Fruit fly (Drosophila melanogaster): ENCODE results near the gene FASN1.

The FASN1 gene

dm6 chr2L:3092535-3092934, 36.1 kb downstream of the FASN1 start (continued):
- peak; percentile 33; the same call in 1 of the 2 replicates for TF ChIP-seq CG4730 (GFP tag; IDR thresholded peaks at IDR 0.05)
- peak; percentile 49; the same call in 1 of the 2 replicates for TF ChIP-seq ttk (GFP tag; IDR thresholded peaks at IDR 0.05)
- peak; percentile 31 for TF ChIP-seq unpg (GFP tag; optimal IDR thresholded peaks at IDR 0.05)
- no peak for TF ChIP-seq run (tag; optimal IDR thresholded peaks at IDR 0.05)
- peak; percentile 3 for TF ChIP-seq Myb (GFP tag; optimal IDR thresholded peaks at IDR 0.05)
- TF ChIP-seq CG1603 (tag; optimal IDR thresholded peaks at IDR 0.05): peak; percentile 7
- TF ChIP-seq fd64A (GFP tag; optimal IDR thresholded peaks at IDR 0.05): no peak
- peak; percentile 5 for TF ChIP-seq CG13624 (GFP tag; optimal IDR thresholded peaks at IDR 0.05)
- peak; percentile 0 for TF ChIP-seq Abd-B (GFP tag; optimal IDR thresholded peaks at IDR 0.05)
- TF ChIP-seq Xrp1 (GFP tag; IDR thresholded peaks at IDR 0.05): peak; percentile 52
- peak; percentile 30 for TF ChIP-seq Meics (GFP tag; optimal IDR thresholded peaks at IDR 0.05)
- TF ChIP-seq vnd (GFP tag; IDR thresholded peaks at IDR 0.05; ENCODE audit: partially characterized antibody): no peak
- peak; percentile 37; the same call in 1 of the 2 replicates for TF ChIP-seq E2f2 (GFP tag; IDR thresholded peaks at IDR 0.05)
- peak; percentile 79 for TF ChIP-seq gcm (GFP tag; optimal IDR thresholded peaks at IDR 0.05)
- peak; percentile 48 for TF ChIP-seq CG17328 (GFP tag; IDR thresholded peaks at IDR 0.05)
- peak; percentile 55 for TF ChIP-seq dmrt99B (tag; optimal IDR thresholded peaks at IDR 0.05)
- TF ChIP-seq CG7839 (tag; optimal IDR thresholded peaks at IDR 0.05): peak; percentile 55
- TF ChIP-seq bcd (GFP tag; optimal IDR thresholded peaks at IDR 0.05): peak; percentile 3
- TF ChIP-seq CG17359 (tag; optimal IDR thresholded peaks at IDR 0.05): peak; percentile 37
- TF ChIP-seq E2f1 (GFP tag; IDR thresholded peaks at IDR 0.05): peak; percentile 52
- TF ChIP-seq bsh (GFP tag; optimal IDR thresholded peaks at IDR 0.05): peak in 1 of 2 experiments; percentile 26
- no peak for TF ChIP-seq wor (GFP tag; IDR thresholded peaks at IDR 0.05)
- TF ChIP-seq grau (tag; optimal IDR thresholded peaks at IDR 0.05): peak; percentile 11
- peak; percentile 50 for TF ChIP-seq gro (GFP tag; optimal IDR thresholded peaks at IDR 0.05)
- TF ChIP-seq CG9817 (tag; optimal IDR thresholded peaks at IDR 0.05): peak; percentile 11
- peak; percentile 31 for TF ChIP-seq CG10979 (tag; optimal IDR thresholded peaks at IDR 0.05)
- peak; percentile 35 for TF ChIP-seq mam (GFP tag; optimal IDR thresholded peaks at IDR 0.05)
- TF ChIP-seq CG11504 (tag; optimal IDR thresholded peaks at IDR 0.05): peak; percentile 58
- no peak for TF ChIP-seq mirr (GFP tag; optimal IDR thresholded peaks at IDR 0.05)
- peak; percentile 14 to 27 for TF ChIP-seq dpn (GFP tag; optimal IDR thresholded peaks at IDR 0.05)
- TF ChIP-seq HLH3B (GFP tag; IDR thresholded peaks at IDR 0.05): peak; percentile 42; the same call in 1 of the 2 replicates
- TF ChIP-seq pho (GFP tag; optimal IDR thresholded peaks at IDR 0.05): peak; percentile 22
- peak; percentile 13 for TF ChIP-seq CG10147 (GFP tag; optimal IDR thresholded peaks at IDR 0.05)
- TF ChIP-seq CG9932 (GFP tag; IDR thresholded peaks at IDR 0.05): peak; percentile 28; the same call in 1 of the 2 replicates
- TF ChIP-seq CG2678 (tag; optimal IDR thresholded peaks at IDR 0.05): peak; percentile 61
- peak; percentile 76 for TF ChIP-seq sens (GFP tag)
- peak; percentile 41 for TF ChIP-seq Dek (tag; optimal IDR thresholded peaks at IDR 0.05)
- TF ChIP-seq tin (GFP tag; optimal IDR thresholded peaks at IDR 0.05): peak; percentile 10
- peak; percentile 19 for TF ChIP-seq Xbp1 (GFP tag; optimal IDR thresholded peaks at IDR 0.05)
- no peak for TF ChIP-seq CG7372 (GFP tag; IDR thresholded peaks at IDR 0.05)
- TF ChIP-seq Asciz (GFP tag; optimal IDR thresholded peaks at IDR 0.05): peak; percentile 22
- TF ChIP-seq ac (GFP tag; optimal IDR thresholded peaks at IDR 0.05): no peak
- no peak for TF ChIP-seq hb (GFP tag; IDR thresholded peaks at IDR 0.05; ENCODE audit: partially characterized antibody)
- peak; percentile 51 for TF ChIP-seq CG2120 (GFP tag; optimal IDR thresholded peaks at IDR 0.05)
- no peak for TF ChIP-seq Bgb (GFP tag; IDR thresholded peaks at IDR 0.05; ENCODE audit: partially characterized antibody)
- TF ChIP-seq prd (optimal IDR thresholded peaks at IDR 0.05): no peak
- 0 out of 3 replicates have a peak, but pooled peaks have one; percentile 40 for TF ChIP-seq prd (GFP tag; IDR thresholded peaks at IDR 0.05)
- no peak for TF ChIP-seq h (optimal IDR thresholded peaks at IDR 0.05)
- TF ChIP-seq HLHmδ (GFP tag; optimal IDR thresholded peaks at IDR 0.05): no peak
- TF ChIP-seq dysf (GFP tag; IDR thresholded peaks at IDR 0.05): peak; percentile 69
- TF ChIP-seq zf30C (GFP tag; optimal IDR thresholded peaks at IDR 0.05): no peak
